Worm (Caenorhabditis elegans) whole organism, L2 larva: ENCODE data around the gene C34C12.9.
A peak's percentile ranks its signal among the peaks of the same experiment; 100 is the strongest.

Experiments used
- C34F6.9 ChIP-seq: fragments of 150-350 bp; optimal IDR thresholded peaks from 2 replicates; lab custom pipeline; 2014; ENCODE audit warnings: missing biosample characterization, missing genetic modification characterization
- F13H6.1 ChIP-seq: sonication (generic microtip); optimal IDR thresholded peaks from 2 replicates; lab custom pipeline; 2016; ENCODE audit warnings: missing genetic modification characterization, missing compliant biosample characterization
- R02D3.7 ChIP-seq: fragments of 150-350 bp; optimal IDR thresholded peaks from 2 replicates; lab custom pipeline; 2014; ENCODE audit warnings: missing biosample characterization, missing genetic modification characterization
- Y55F3AM.14 ChIP-seq: fragments of 200-800 bp; sonication (Bioruptor generic); optimal IDR thresholded peaks from 2 replicates; lab custom pipeline; 2018; ENCODE audit warnings: mild to moderate bottlenecking, missing genetic modification characterization, missing compliant biosample characterization
- ZK546.5 ChIP-seq: sonication (generic microtip); optimal IDR thresholded peaks from 2 replicates; lab custom pipeline; 2017; ENCODE audit warnings: missing biosample characterization, missing genetic modification characterization
- alr-1 ChIP-seq: fragments of 150-350 bp; optimal IDR thresholded peaks from 2 replicates; lab custom pipeline; 2014; ENCODE audit warnings: missing biosample characterization, missing genetic modification characterization
- aly-2 ChIP-seq: fragments of 150-350 bp; optimal IDR thresholded peaks from 2 replicates; lab custom pipeline; 2014; ENCODE audit warnings: missing biosample characterization, missing genetic modification characterization
- ama-1 ChIP-seq: fragments of 150-350 bp; optimal IDR thresholded peaks from 2 replicates; lab custom pipeline; 2018; ENCODE audit warnings: inconsistent platforms
- blmp-1 ChIP-seq: sonication (generic microtip); optimal IDR thresholded peaks from 2 replicates; lab custom pipeline; 2017; ENCODE audit warnings: missing genetic modification characterization, mild to moderate bottlenecking, missing compliant biosample characterization, antibody characterized with exemption, moderate library complexity; ENCODE audit not compliant: insufficient read depth
- ceh-16 ChIP-seq: fragments of 150-350 bp; optimal IDR thresholded peaks from 2 replicates; lab custom pipeline; 2014; ENCODE audit warnings: missing biosample characterization, missing genetic modification characterization
- ceh-82 ChIP-seq: fragments of 150-350 bp; optimal IDR thresholded peaks from 2 replicates; lab custom pipeline; 2014; ENCODE audit warnings: missing biosample characterization, missing genetic modification characterization
- crh-2 ChIP-seq: sonication (generic microtip); optimal IDR thresholded peaks from 2 replicates; lab custom pipeline; 2017; ENCODE audit warnings: missing biosample characterization, missing genetic modification characterization
- dmd-4 ChIP-seq: sonication (generic microtip); optimal IDR thresholded peaks from 2 replicates; lab custom pipeline; 2017; ENCODE audit warnings: missing biosample characterization, missing genetic modification characterization
- egl-27 ChIP-seq: sonication (generic microtip); optimal IDR thresholded peaks from 3 replicates; lab custom pipeline; 2017; ENCODE audit warnings: missing biosample characterization, missing genetic modification reagents, missing genetic modification characterization
- elt-1 ChIP-seq: fragments of 150-350 bp; optimal IDR thresholded peaks from 2 replicates; lab custom pipeline; 2014; ENCODE audit warnings: missing biosample characterization, missing genetic modification characterization
- elt-3 ChIP-seq: sonication (generic microtip); optimal IDR thresholded peaks from 2 replicates; lab custom pipeline; 2017; ENCODE audit warnings: missing biosample characterization, missing genetic modification characterization
- fos-1 ChIP-seq: fragments of 150-350 bp; optimal IDR thresholded peaks from 2 replicates; lab custom pipeline; 2014; ENCODE audit warnings: missing biosample characterization, missing genetic modification characterization
- gmeb-1 ChIP-seq: fragments of 150-350 bp; optimal IDR thresholded peaks from 2 replicates; lab custom pipeline; 2014; ENCODE audit warnings: missing biosample characterization, missing genetic modification characterization
- lin-11 ChIP-seq: fragments of 150-350 bp; sonication (generic microtip); optimal IDR thresholded peaks from 2 replicates; lab custom pipeline; 2014; ENCODE audit warnings: missing biosample characterization, missing genetic modification characterization, inconsistent platforms, mixed read lengths
- lin-13 ChIP-seq: fragments of 150-350 bp; optimal IDR thresholded peaks from 2 replicates; lab custom pipeline; 2014; ENCODE audit warnings: missing biosample characterization, missing genetic modification reagents, missing genetic modification characterization
- lin-39 ChIP-seq: fragments of 150-350 bp; optimal IDR thresholded peaks from 2 replicates; lab custom pipeline; 2014; ENCODE audit warnings: missing biosample characterization, missing genetic modification reagents, missing genetic modification characterization
- lsy-2 ChIP-seq, 2 experiments: fragments of 150-350 bp in 1 of 2; sonication (generic microtip) in 1 of 2; optimal IDR thresholded peaks; 2 replicates each; lab custom pipeline; 2014 to 2017; ENCODE audit warnings: missing biosample characterization in 2 of 2, missing genetic modification characterization in 2 of 2
- mab-5 ChIP-seq: fragments of 150-350 bp; optimal IDR thresholded peaks from 2 replicates; lab custom pipeline; 2014; ENCODE audit warnings: missing biosample characterization, missing genetic modification characterization
- mbf-1 ChIP-seq: sonication (generic microtip); optimal IDR thresholded peaks from 2 replicates; lab custom pipeline; 2017; ENCODE audit warnings: missing biosample characterization, missing genetic modification characterization
- mdl-1 ChIP-seq, 2 experiments: fragments of 150-350 bp in 1 of 2; sonication (generic microtip) in 1 of 2; optimal IDR thresholded peaks; 2 replicates each; lab custom pipeline; 2017; ENCODE audit warnings: missing biosample characterization in 2 of 2, missing genetic modification characterization in 2 of 2
- nhr-10 ChIP-seq: sonication (generic microtip); optimal IDR thresholded peaks from 2 replicates; lab custom pipeline; 2017; ENCODE audit warnings: missing biosample characterization, missing genetic modification characterization
- nhr-11 ChIP-seq: fragments of 150-350 bp; optimal IDR thresholded peaks from 2 replicates; lab custom pipeline; 2014; ENCODE audit warnings: missing biosample characterization, missing genetic modification characterization
- nhr-12 ChIP-seq: fragments of 150-350 bp; optimal IDR thresholded peaks from 2 replicates; lab custom pipeline; 2014; ENCODE audit warnings: missing biosample characterization, missing genetic modification characterization
- nhr-129 ChIP-seq: fragments of 150-350 bp; optimal IDR thresholded peaks from 2 replicates; lab custom pipeline; 2014; ENCODE audit warnings: missing biosample characterization, missing genetic modification characterization
- nhr-237 ChIP-seq: fragments of 150-350 bp; optimal IDR thresholded peaks from 2 replicates; lab custom pipeline; 2014; ENCODE audit warnings: missing biosample characterization, missing genetic modification characterization
- nhr-25 ChIP-seq: fragments of 150-350 bp; sonication (generic microtip); optimal IDR thresholded peaks from 3 replicates; lab custom pipeline; 2014; ENCODE audit warnings: missing biosample characterization, missing genetic modification characterization
- nhr-6 ChIP-seq: fragments of 150-350 bp; optimal IDR thresholded peaks from 2 replicates; lab custom pipeline; 2014; ENCODE audit warnings: missing biosample characterization, missing genetic modification characterization
- nhr-77 ChIP-seq: fragments of 150-350 bp; optimal IDR thresholded peaks from 2 replicates; lab custom pipeline; 2014; ENCODE audit warnings: missing biosample characterization, missing genetic modification characterization
- peb-1 ChIP-seq: fragments of 150-350 bp; optimal IDR thresholded peaks from 2 replicates; lab custom pipeline; 2014; ENCODE audit warnings: missing biosample characterization, missing genetic modification characterization
- sem-4 ChIP-seq: fragments of 150-350 bp; optimal IDR thresholded peaks from 2 replicates; lab custom pipeline; 2014; ENCODE audit warnings: missing biosample characterization, missing genetic modification reagents, missing genetic modification characterization
- skn-1 ChIP-seq: sonication (generic microtip); optimal IDR thresholded peaks from 2 replicates; lab custom pipeline; 2017; ENCODE audit warnings: missing biosample characterization, missing genetic modification characterization
- sma-3 ChIP-seq: sonication (generic microtip); optimal IDR thresholded peaks from 2 replicates; lab custom pipeline; 2016; ENCODE audit warnings: missing genetic modification reagents, missing genetic modification characterization, missing compliant biosample characterization
- sma-9 ChIP-seq, 2 experiments: fragments of 150-350 bp in 1 of 2; sonication (generic microtip) in 1 of 2; optimal IDR thresholded peaks; 2 replicates each; lab custom pipeline; 2014 to 2016; ENCODE audit warnings: missing genetic modification characterization in 2 of 2, mild to moderate bottlenecking in 1 of 2, missing biosample characterization in 1 of 2, missing compliant biosample characterization in 1 of 2, missing genetic modification reagents in 1 of 2, moderate library complexity in 1 of 2
- snpc-4 ChIP-seq: fragments of 150-350 bp; optimal IDR thresholded peaks from 2 replicates; lab custom pipeline; 2014; ENCODE audit warnings: missing biosample characterization, missing genetic modification characterization
- unc-39 ChIP-seq: fragments of 150-350 bp; optimal IDR thresholded peaks from 2 replicates; lab custom pipeline; 2014; ENCODE audit warnings: missing biosample characterization, missing genetic modification characterization
- unc-55 ChIP-seq: fragments of 150-350 bp; sonication (generic microtip); optimal IDR thresholded peaks from 3 replicates; lab custom pipeline; 2014; ENCODE audit warnings: missing biosample characterization, missing genetic modification reagents, missing genetic modification characterization
- unc-62 ChIP-seq: fragments of 150-350 bp; optimal IDR thresholded peaks from 2 replicates; lab custom pipeline; 2014; ENCODE audit warnings: missing biosample characterization, missing genetic modification reagents, missing genetic modification characterization
- zag-1 ChIP-seq: fragments of 150-350 bp; optimal IDR thresholded peaks from 2 replicates; lab custom pipeline; 2014; ENCODE audit warnings: missing biosample characterization, missing genetic modification characterization
- ztf-1 ChIP-seq: fragments of 200-800 bp; sonication (Bioruptor generic); conservative IDR thresholded peaks from 2 replicates; pipeline ENCODE4 v1.3.6; 2022; ENCODE audit warnings: missing genetic modification characterization, missing compliant biosample characterization
- ztf-11 ChIP-seq: sonication (generic microtip); optimal IDR thresholded peaks from 2 replicates; lab custom pipeline; 2017; ENCODE audit warnings: missing biosample characterization, missing genetic modification characterization
- ztf-4 ChIP-seq: fragments of 150-350 bp; optimal IDR thresholded peaks from 2 replicates; lab custom pipeline; 2014; ENCODE audit warnings: missing biosample characterization, missing genetic modification characterization

C34C12.9 gene

ce11 chrIII:3519505-3519904 lies 44.2 kb upstream of the C34C12.9 start, which contains the start of gene hmit-1.3:
hmit-1.3 (minus strand) TSS chrIII:3519607.
- TF ChIP-seq sem-4 (tag; lab: Kevin White, UChicago) (no peak), dmd-4 (tag; lab: Kevin White, UChicago) (no peak), fos-1 (tag; lab: Kevin White, UChicago) (peak; percentile 41)

ce11 chrIII:3511808-3512207 lies 36.5 kb upstream of the C34C12.9 start:
- TF ChIP-seq lin-39 (tag; lab: Kevin White, UChicago) (no peak), lin-13 (GFP tag; lab: Kevin White, UChicago) (no peak), gmeb-1 (tag; lab: Kevin White, UChicago) (no peak), ama-1 (lab: Kevin White, UChicago) (no peak), crh-2 (no peak), elt-1 (tag; lab: Kevin White, UChicago) (no peak), sma-9 (GFP tag; optimal IDR thresholded peaks at IDR 0.05; lab: Kevin White, UChicago) (no peak), sma-9 (tag; optimal IDR thresholded peaks at IDR 0.05; lab: Kevin White, UChicago) (no peak), ZK546.5 (tag; lab: Kevin White, UChicago) (no peak), nhr-11 (no peak), dmd-4 (tag; lab: Kevin White, UChicago) (no peak), lsy-2 (tag; optimal IDR thresholded peaks at IDR 0.05; lab: Kevin White, UChicago) (no peak), unc-39 (tag; lab: Kevin White, UChicago) (no peak), alr-1 (no peak)

ce11 chrIII:3509908-3510307 lies 34.6 kb upstream of the C34C12.9 start, which contains the start of the genes M01F1.4 and mrpl-35:
M01F1.4 (minus strand) TSS chrIII:3510033.
mrpl-35 (plus strand) TSS chrIII:3510237.
- no peak for TF ChIP-seq nhr-25
- TF ChIP-seq R02D3.7 (tag; lab: Kevin White, UChicago), result no peak
- TF ChIP-seq Y55F3AM.14 (GFP tag; lab: Kevin White, UChicago), result no peak
- TF ChIP-seq sem-4 (tag; lab: Kevin White, UChicago), result no peak
- peak; percentile 49 for TF ChIP-seq lin-13 (GFP tag; lab: Kevin White, UChicago)
- TF ChIP-seq elt-1 (tag; lab: Kevin White, UChicago), result no peak
- no peak for TF ChIP-seq ztf-4 (tag; lab: Kevin White, UChicago)
- no peak for TF ChIP-seq sma-3 (GFP tag; lab: Kevin White, UChicago)
- TF ChIP-seq snpc-4 (tag; lab: Kevin White, UChicago), result no peak
- TF ChIP-seq crh-2, result peak; percentile 56
- TF ChIP-seq unc-62 (GFP tag; lab: Kevin White, UChicago), result no peak
- no peak for TF ChIP-seq nhr-12 (tag; lab: Kevin White, UChicago)
- TF ChIP-seq skn-1 (tag; lab: Kevin White, UChicago), result no peak
- TF ChIP-seq ZK546.5 (tag; lab: Kevin White, UChicago), result no peak
- no peak for TF ChIP-seq mbf-1
- peak; percentile 89 for TF ChIP-seq C34F6.9 (tag; lab: Kevin White, UChicago)
- no peak for TF ChIP-seq zag-1 (tag; lab: Kevin White, UChicago)
- no peak for TF ChIP-seq ceh-82
- no peak for TF ChIP-seq lin-39 (tag; lab: Kevin White, UChicago)
- TF ChIP-seq dmd-4 (tag; lab: Kevin White, UChicago), result no peak
- TF ChIP-seq nhr-10 (tag; lab: Kevin White, UChicago), result no peak
- TF ChIP-seq blmp-1, result no peak
- no peak for TF ChIP-seq egl-27
- TF ChIP-seq unc-39 (tag; lab: Kevin White, UChicago), result no peak
- TF ChIP-seq nhr-11, result no peak
- TF ChIP-seq lin-11 (tag; lab: Kevin White, UChicago), result no peak
- no peak for TF ChIP-seq mdl-1 (tag; optimal IDR thresholded peaks at IDR 0.05; lab: Kevin White, UChicago)
- TF ChIP-seq mab-5 (tag; lab: Kevin White, UChicago), result no peak
- peak; percentile 21 for TF ChIP-seq F13H6.1 (tag; lab: Kevin White, UChicago)
- TF ChIP-seq nhr-129 (tag; lab: Kevin White, UChicago), result peak; percentile 11
- TF ChIP-seq lsy-2 (tag; optimal IDR thresholded peaks at IDR 0.05; lab: Kevin White, UChicago), result peak; percentile 85 to 98
- no peak for TF ChIP-seq ama-1 (lab: Kevin White, UChicago)
- TF ChIP-seq peb-1 (tag; lab: Kevin White, UChicago), result no peak
- peak; percentile 4 for TF ChIP-seq sma-9 (GFP tag; optimal IDR thresholded peaks at IDR 0.05; lab: Kevin White, UChicago)
- no peak for TF ChIP-seq sma-9 (tag; optimal IDR thresholded peaks at IDR 0.05; lab: Kevin White, UChicago)
- TF ChIP-seq alr-1, result no peak
- no peak for TF ChIP-seq ztf-11 (tag; lab: Kevin White, UChicago)
- TF ChIP-seq elt-3 (tag; lab: Kevin White, UChicago), result no peak
- no peak for TF ChIP-seq nhr-77
- no peak for TF ChIP-seq nhr-237
- no peak for TF ChIP-seq ceh-16
- peak; percentile 66 for TF ChIP-seq unc-55 (GFP tag; lab: Kevin White, UChicago)
- no peak for TF ChIP-seq nhr-6 (tag; lab: Kevin White, UChicago)
- TF ChIP-seq gmeb-1 (tag; lab: Kevin White, UChicago), result peak; percentile 2
- TF ChIP-seq aly-2, result no peak
- TF ChIP-seq ztf-1 (GFP tag; lab: Robert Waterston, UW), result no peak
- TF ChIP-seq fos-1 (tag; lab: Kevin White, UChicago), result peak; percentile 34
